Worm (Caenorhabditis elegans) whole organism, L4 larva: ENCODE data around the gene C08F1.6.

ENCODE experiments used
- daf-12 ChIP-seq: fragments of 150-350 bp; optimal IDR thresholded peaks from 2 replicates; lab custom pipeline; 2014; ENCODE audit warnings: missing biosample characterization, missing genetic modification reagents, missing genetic modification characterization
- dpl-1 ChIP-seq: fragments of 150-350 bp; optimal IDR thresholded peaks from 2 replicates; lab custom pipeline; 2014; ENCODE audit warnings: missing biosample characterization, missing genetic modification reagents, missing genetic modification characterization
- fos-1 ChIP-seq: fragments of 150-350 bp; optimal IDR thresholded peaks from 2 replicates; lab custom pipeline; 2014; ENCODE audit warnings: missing biosample characterization, missing genetic modification characterization
- lim-7 ChIP-seq: fragments of 200-800 bp; sonication (Bioruptor generic); IDR thresholded peaks from 2 replicates; pipeline ENCODE4 v1.3.6; 2022; ENCODE audit warnings: missing genetic modification characterization, missing compliant biosample characterization
- lin-39 ChIP-seq: fragments of 150-350 bp; optimal IDR thresholded peaks from 2 replicates; lab custom pipeline; 2014; ENCODE audit warnings: missing biosample characterization, missing genetic modification reagents, missing genetic modification characterization
- pqm-1 ChIP-seq: sonication (generic microtip); optimal IDR thresholded peaks from 2 replicates; lab custom pipeline; 2017; ENCODE audit warnings: missing biosample characterization, missing genetic modification characterization
- snpc-4 ChIP-seq: fragments of 150-350 bp; optimal IDR thresholded peaks from 2 replicates; lab custom pipeline; 2014; ENCODE audit warnings: missing biosample characterization, missing genetic modification characterization
- unc-39 ChIP-seq: sonication (generic microtip); optimal IDR thresholded peaks from 2 replicates; lab custom pipeline; 2017; ENCODE audit warnings: missing biosample characterization, missing genetic modification characterization
- unc-62 ChIP-seq, 3 experiments: fragments of 150-350 bp in 1 of 3; sonication (generic microtip); optimal IDR thresholded peaks in 2 of 3; peaks in 1 of 3; 1 replicate in 1 of 3; 2 replicates in 2 of 3; lab custom pipeline; 2014 to 2017; ENCODE audit warnings: missing biosample characterization in 3 of 3, missing genetic modification characterization in 3 of 3, missing genetic modification reagents in 3 of 3, missing genotype in 1 of 3
- zag-1 ChIP-seq: fragments of 150-350 bp; optimal IDR thresholded peaks from 2 replicates; lab custom pipeline; 2014; ENCODE audit warnings: missing biosample characterization, missing genetic modification characterization

- TF ChIP-seq pqm-1 (tag; lab: Kevin White, UChicago) (no peak), dpl-1 (no peak), unc-39 (no peak), snpc-4 (tag; lab: Kevin White, UChicago) (no peak), unc-62 (GFP tag; optimal IDR thresholded peaks at IDR 0.05 in 1 of 2; lab: Kevin White, UChicago) (peak in 1 of 2 experiments; percentile 93), unc-62 (tag; optimal IDR thresholded peaks at IDR 0.05; lab: Kevin White, UChicago) (no peak), fos-1 (tag; lab: Kevin White, UChicago) (no peak), zag-1 (tag; lab: Kevin White, UChicago) (no peak), lin-39 (tag; lab: Kevin White, UChicago) (no peak), lim-7 (GFP tag; lab: Robert Waterston, UW) (no peak), daf-12 (tag; lab: Kevin White, UChicago) (no peak)
Observed at ce11 chrII:1766715-1767114, 21.3 kb downstream of the C08F1.6 start.
